Fruit fly (Drosophila melanogaster): Measurements from ENCODE around the gene drd.

Gene drd

DNA sequence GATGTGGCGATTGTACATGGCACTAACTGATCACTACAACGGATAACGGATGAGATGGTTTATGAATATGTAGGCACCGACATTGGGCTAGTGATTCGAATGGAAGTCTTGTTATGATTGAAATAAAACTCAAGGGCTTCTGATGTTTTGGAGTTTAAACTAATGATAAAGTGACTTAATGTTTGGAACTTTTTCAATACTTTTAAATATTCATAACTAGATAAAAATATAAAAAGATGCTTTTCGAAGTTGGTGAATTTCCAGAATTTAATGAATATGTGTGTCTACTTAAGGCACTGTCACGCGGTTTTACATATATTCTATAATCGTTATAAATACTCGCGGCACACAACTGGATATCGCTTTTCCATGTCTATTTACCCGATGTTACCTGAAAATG lies 29.6 kb upstream of the drd start, which contains the start of gene CG9072:
TSS of gene CG9072 (minus strand) at position 101 of the 400 bp plus-strand sequence.
- TF ChIP-seq Hr39 (GFP tag; optimal IDR thresholded peaks at IDR 0.05) = no peak

DNA sequence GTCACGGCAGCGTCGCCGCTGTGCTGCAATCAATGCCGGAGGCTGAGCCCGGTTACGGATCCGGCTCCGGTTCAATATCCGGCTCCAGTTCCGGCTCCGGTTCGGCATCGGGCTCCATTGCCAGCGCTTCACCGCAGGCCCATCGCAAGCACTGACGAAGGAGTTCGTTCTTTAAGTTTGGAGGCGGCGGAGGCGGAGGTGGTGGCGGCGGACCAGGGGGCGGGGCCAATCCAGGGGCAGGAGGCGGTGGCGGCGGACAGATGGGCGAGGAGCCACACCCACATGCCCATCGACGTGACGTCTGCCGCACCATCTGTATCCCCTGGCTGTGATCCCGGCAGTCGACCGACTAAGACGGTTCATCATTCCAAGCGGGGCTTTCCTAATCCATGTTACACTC lies 13.7 kb upstream of the drd start:
- TF ChIP-seq spab (GFP tag; optimal IDR thresholded peaks at IDR 0.05) (no peak), Gug (GFP tag; IDR thresholded peaks at IDR 0.05) (no peak), CG32006 (GFP tag; optimal IDR thresholded peaks at IDR 0.05) (no peak), CG9139 (GFP tag; optimal IDR thresholded peaks at IDR 0.05) (no peak), CG6854 (GFP tag; optimal IDR thresholded peaks at IDR 0.05) (no peak), fd85E (GFP tag; optimal IDR thresholded peaks at IDR 0.05) (no peak), CG8319 (GFP tag; optimal IDR thresholded peaks at IDR 0.05) (no peak), dsx (GFP tag; optimal IDR thresholded peaks at IDR 0.05; ENCODE audit: poor library complexity, severe bottlenecking) (no peak), lz (GFP tag; optimal IDR thresholded peaks at IDR 0.05) (no peak), CG11902 (GFP tag; optimal IDR thresholded peaks at IDR 0.05) (no peak)

DNA sequence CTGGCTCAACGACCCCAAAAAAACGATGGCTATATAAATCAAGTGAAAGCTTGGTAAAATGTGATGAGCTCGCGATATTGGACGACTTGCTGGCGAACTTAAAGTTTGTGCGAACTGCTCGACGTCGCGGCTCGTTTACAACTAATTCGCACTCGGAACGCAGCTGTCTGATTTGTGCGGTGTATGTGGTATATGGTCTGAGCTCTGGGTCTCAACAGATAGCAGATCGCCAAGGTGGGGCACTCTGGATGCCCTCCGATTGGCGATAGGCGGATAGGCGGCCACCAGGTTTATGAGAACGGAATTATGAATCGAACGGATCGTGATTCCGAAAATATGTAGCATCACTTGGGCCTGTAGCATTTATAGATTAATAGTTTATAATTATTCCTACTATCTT lies 9.2 kb upstream of the drd start, which contains the start of gene Cyp4s3:
TSS of gene Cyp4s3 (minus strand) at position 146 of the 400 bp plus-strand sequence.
- TF ChIP-seq svp (GFP tag) (peak; percentile 92), CG6163 (GFP tag; IDR thresholded peaks at IDR 0.05) (no peak)

DNA sequence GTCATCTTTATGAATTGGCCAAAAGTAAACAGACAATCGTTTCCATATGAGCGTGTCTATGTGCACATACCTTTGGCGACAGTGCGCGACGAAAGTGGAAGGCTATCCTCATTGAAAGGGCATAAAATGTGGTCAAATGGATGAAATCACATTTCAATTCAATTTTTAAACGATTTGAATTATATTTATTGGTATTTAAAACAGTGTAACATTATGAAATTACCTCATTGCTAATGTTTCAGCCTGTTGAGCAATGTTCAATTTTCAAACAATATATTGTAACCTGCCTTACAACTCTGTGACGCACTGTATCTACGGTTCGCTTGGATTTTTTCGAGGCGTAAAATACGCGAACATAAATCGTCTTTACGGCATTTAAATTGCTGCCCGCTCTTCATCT lies 5.4 kb upstream of the drd start:
- no peak for TF ChIP-seq CG6792 (GFP tag; optimal IDR thresholded peaks at IDR 0.05)
- TF ChIP-seq pdm3 (GFP tag; optimal IDR thresholded peaks at IDR 0.05) = peak; percentile 19
- TF ChIP-seq CG6808 (GFP tag; optimal IDR thresholded peaks at IDR 0.05) = no peak
- TF ChIP-seq Gug (GFP tag; IDR thresholded peaks at IDR 0.05) = no peak
- no peak for TF ChIP-seq CG8632 (GFP tag; optimal IDR thresholded peaks at IDR 0.05)
- TF ChIP-seq Hr4 (GFP tag; optimal IDR thresholded peaks at IDR 0.05) = peak; percentile 37
- no peak for TF ChIP-seq Met (GFP tag; optimal IDR thresholded peaks at IDR 0.05)
- TF ChIP-seq CG15336 (GFP tag; IDR thresholded peaks at IDR 0.05) = peak; percentile 52
- no peak for TF ChIP-seq CG1621 (tag; optimal IDR thresholded peaks at IDR 0.05)
- peak; percentile 47 for TF ChIP-seq Eip78C (GFP tag)
- TF ChIP-seq CG6276 (GFP tag; optimal IDR thresholded peaks at IDR 0.05) = peak; percentile 6
- peak; percentile 6 for TF ChIP-seq OdsH (GFP tag; optimal IDR thresholded peaks at IDR 0.05)
- no peak for TF ChIP-seq fd85E (GFP tag; optimal IDR thresholded peaks at IDR 0.05)
- TF ChIP-seq CG4318 (GFP tag; optimal IDR thresholded peaks at IDR 0.05) = no peak
- TF ChIP-seq topi (GFP tag; optimal IDR thresholded peaks at IDR 0.05) = no peak
- TF ChIP-seq ss (GFP tag; optimal IDR thresholded peaks at IDR 0.05) = no peak
- TF ChIP-seq Ets96B (tag; optimal IDR thresholded peaks at IDR 0.05) = no peak
- no peak for TF ChIP-seq CG10631 (GFP tag; optimal IDR thresholded peaks at IDR 0.05)
- TF ChIP-seq lz (GFP tag; optimal IDR thresholded peaks at IDR 0.05) = no peak
- no peak for TF ChIP-seq Sox14 (GFP tag; optimal IDR thresholded peaks at IDR 0.05)
- no peak for TF ChIP-seq dsx (GFP tag; optimal IDR thresholded peaks at IDR 0.05; ENCODE audit: poor library complexity, severe bottlenecking)
- TF ChIP-seq Hr39 (GFP tag; optimal IDR thresholded peaks at IDR 0.05) = no peak
- peak; percentile 41; the same call in 1 of the 3 replicates for TF ChIP-seq eg (GFP tag; IDR thresholded peaks at IDR 0.05)
- TF ChIP-seq Smox (GFP tag; optimal IDR thresholded peaks at IDR 0.05) = no peak
- no peak for TF ChIP-seq CG8319 (GFP tag; optimal IDR thresholded peaks at IDR 0.05)
- no peak for TF ChIP-seq CG11294 (GFP tag; IDR thresholded peaks at IDR 0.05)
- TF ChIP-seq net (GFP tag; optimal IDR thresholded peaks at IDR 0.05) = no peak
- no peak for TF ChIP-seq CG7368 (GFP tag; optimal IDR thresholded peaks at IDR 0.05)
- no peak for TF ChIP-seq acj6 (GFP tag; optimal IDR thresholded peaks at IDR 0.05)
- TF ChIP-seq dac (GFP tag; optimal IDR thresholded peaks at IDR 0.05) = no peak
- no peak for TF ChIP-seq esn (GFP tag; optimal IDR thresholded peaks at IDR 0.05)
- no peak for TF ChIP-seq CG31627 (GFP tag; optimal IDR thresholded peaks at IDR 0.05)
- no peak for TF ChIP-seq Sox102F (GFP tag; optimal IDR thresholded peaks at IDR 0.05)
- no peak for TF ChIP-seq CG16779 (tag; optimal IDR thresholded peaks at IDR 0.05)
- TF ChIP-seq Eip93F (GFP tag; optimal IDR thresholded peaks at IDR 0.05) = no peak
- TF ChIP-seq CG8119 (GFP tag; IDR thresholded peaks at IDR 0.05) = peak; percentile 56
- TF ChIP-seq cyc (GFP tag; optimal IDR thresholded peaks at IDR 0.05) = no peak
- no peak for TF ChIP-seq Sox15 (GFP tag; optimal IDR thresholded peaks at IDR 0.05)
- no peak for TF ChIP-seq fd59A (GFP tag; optimal IDR thresholded peaks at IDR 0.05)
- no peak for TF ChIP-seq CG3032 (tag; optimal IDR thresholded peaks at IDR 0.05)
